Fruit fly (Drosophila melanogaster): ENCODE data around the gene mRRF2.

mRRF2 gene

dm6 chr3R:22576096-22576697 lies 37.3 kb upstream of the mRRF2 start:
- TF ChIP-seq fd96Ca (GFP tag; IDR thresholded peaks at IDR 0.05) (peak; percentile 64; the same call in 2 of the 3 replicates), rn (GFP tag; IDR thresholded peaks at IDR 0.05) (no peak), CG14655 (GFP tag; optimal IDR thresholded peaks at IDR 0.05) (peak; percentile 77), EcR (GFP tag; optimal IDR thresholded peaks at IDR 0.05) (no peak), CG12605 (GFP tag; IDR thresholded peaks at IDR 0.05) (peak; percentile 37; the same call in 1 of the 2 replicates), CG8301 (tag; optimal IDR thresholded peaks at IDR 0.05) (peak; percentile 65), gl (tag; optimal IDR thresholded peaks at IDR 0.05) (no peak), Pif1A (GFP tag; optimal IDR thresholded peaks at IDR 0.05) (no peak), CG32121 (GFP tag; IDR thresholded peaks at IDR 0.05) (peak; percentile 55; the same call in 1 of the 2 replicates), CG15710 (tag; optimal IDR thresholded peaks at IDR 0.05) (no peak), D1 (tag; optimal IDR thresholded peaks at IDR 0.05) (no peak), Pif1B (GFP tag; optimal IDR thresholded peaks at IDR 0.05) (peak; percentile 1), CG34367 (tag; optimal IDR thresholded peaks at IDR 0.05) (no peak), CG4496 (GFP tag; IDR thresholded peaks at IDR 0.05) (peak; percentile 84), Ets98B (GFP tag; IDR thresholded peaks at IDR 0.05) (peak; percentile 54), Snoo (tag; optimal IDR thresholded peaks at IDR 0.05) (no peak), CG9948 (tag; optimal IDR thresholded peaks at IDR 0.05) (no peak), CG10348 (GFP tag; IDR thresholded peaks at IDR 0.05) (no peak), CG8159 (tag; optimal IDR thresholded peaks at IDR 0.05) (no peak), CG13204 (GFP tag; optimal IDR thresholded peaks at IDR 0.05) (no peak), CG17806 (tag; optimal IDR thresholded peaks at IDR 0.05) (no peak)

- TF ChIP-seq fd96Ca (GFP tag; IDR thresholded peaks at IDR 0.05) (peak; percentile 27; the same call in 1 of the 3 replicates), CG15710 (tag; optimal IDR thresholded peaks at IDR 0.05) (no peak)
Measured at dm6 chr3R:22576979-22577378, 36.5 kb upstream of the mRRF2 start.

- TF ChIP-seq Pif1A (GFP tag; optimal IDR thresholded peaks at IDR 0.05), result no peak
- no peak for TF ChIP-seq EcR (GFP tag; optimal IDR thresholded peaks at IDR 0.05)
- TF ChIP-seq CG8159 (tag; optimal IDR thresholded peaks at IDR 0.05), result no peak
- no peak for TF ChIP-seq rn (GFP tag; IDR thresholded peaks at IDR 0.05)
Measured at dm6 chr3R:22580546-22580945, 32.9 kb upstream of the mRRF2 start, which contains the start of gene CSN6. Gene CSN6 (plus strand): TSS chr3R:22580773.

dm6 chr3R:22582981-22583380 lies 30.5 kb upstream of the mRRF2 start, which contains the start of gene Dph5:
Gene Dph5 (minus strand): TSS chr3R:22583225.
- no peak for TF ChIP-seq CG12605 (GFP tag; IDR thresholded peaks at IDR 0.05)
- no peak for TF ChIP-seq CG9948 (tag; optimal IDR thresholded peaks at IDR 0.05)
- TF ChIP-seq CG8159 (tag; optimal IDR thresholded peaks at IDR 0.05), result no peak
- TF ChIP-seq Pif1A (GFP tag; optimal IDR thresholded peaks at IDR 0.05), result no peak
- TF ChIP-seq CG15710 (tag; optimal IDR thresholded peaks at IDR 0.05), result no peak
- no peak for TF ChIP-seq CG17806 (tag; optimal IDR thresholded peaks at IDR 0.05)
- TF ChIP-seq CG32121 (GFP tag; IDR thresholded peaks at IDR 0.05), result no peak
- no peak for TF ChIP-seq CG34367 (tag; optimal IDR thresholded peaks at IDR 0.05)
- no peak for TF ChIP-seq D1 (tag; optimal IDR thresholded peaks at IDR 0.05)
- no peak for TF ChIP-seq CG10348 (GFP tag; IDR thresholded peaks at IDR 0.05)
- no peak for TF ChIP-seq CG4496 (GFP tag; IDR thresholded peaks at IDR 0.05)
- TF ChIP-seq Snoo (tag; optimal IDR thresholded peaks at IDR 0.05), result no peak

- TF ChIP-seq CG8301 (tag; optimal IDR thresholded peaks at IDR 0.05) (no peak), CG8159 (tag; optimal IDR thresholded peaks at IDR 0.05) (no peak), CG12605 (GFP tag; IDR thresholded peaks at IDR 0.05) (no peak), CG15710 (tag; optimal IDR thresholded peaks at IDR 0.05) (no peak), CG4496 (GFP tag; IDR thresholded peaks at IDR 0.05) (no peak), CG17806 (tag; optimal IDR thresholded peaks at IDR 0.05) (no peak), gl (tag; optimal IDR thresholded peaks at IDR 0.05) (no peak), CG10348 (GFP tag; IDR thresholded peaks at IDR 0.05) (no peak), fd96Ca (GFP tag; IDR thresholded peaks at IDR 0.05) (no peak), CG32121 (GFP tag; IDR thresholded peaks at IDR 0.05) (no peak), Snoo (tag; optimal IDR thresholded peaks at IDR 0.05) (no peak), D1 (tag; optimal IDR thresholded peaks at IDR 0.05) (no peak), EcR (GFP tag; optimal IDR thresholded peaks at IDR 0.05) (no peak)
Measured at dm6 chr3R:22584582-22584981, 28.9 kb upstream of the mRRF2 start, which contains the start of the genes CG33107 and CG6937. Gene CG33107 (minus strand): TSS chr3R:22584718. Gene CG6937 (plus strand): TSS chr3R:22584773.

dm6 chr3R:22586525-22586924 lies 27.0 kb upstream of the mRRF2 start, which contains the start of gene btn:
Gene btn (minus strand): TSS chr3R:22586625.
- TF ChIP-seq D1 (tag; optimal IDR thresholded peaks at IDR 0.05) (no peak), CG32121 (GFP tag; IDR thresholded peaks at IDR 0.05) (no peak), Ets98B (GFP tag; IDR thresholded peaks at IDR 0.05) (no peak), gl (tag; optimal IDR thresholded peaks at IDR 0.05) (no peak), CG34367 (tag; optimal IDR thresholded peaks at IDR 0.05) (no peak), CG10348 (GFP tag; IDR thresholded peaks at IDR 0.05) (no peak), CG17806 (tag; optimal IDR thresholded peaks at IDR 0.05) (no peak), CG8301 (tag; optimal IDR thresholded peaks at IDR 0.05) (no peak), Snoo (tag; optimal IDR thresholded peaks at IDR 0.05) (no peak), fd96Ca (GFP tag; IDR thresholded peaks at IDR 0.05) (no peak), EcR (GFP tag; optimal IDR thresholded peaks at IDR 0.05) (no peak), CG15710 (tag; optimal IDR thresholded peaks at IDR 0.05) (no peak), CG12605 (GFP tag; IDR thresholded peaks at IDR 0.05) (no peak), Pif1A (GFP tag; optimal IDR thresholded peaks at IDR 0.05) (no peak), CG4496 (GFP tag; IDR thresholded peaks at IDR 0.05) (no peak), CG9948 (tag; optimal IDR thresholded peaks at IDR 0.05) (no peak), CG8159 (tag; optimal IDR thresholded peaks at IDR 0.05) (no peak), CG13204 (GFP tag; optimal IDR thresholded peaks at IDR 0.05) (no peak), CG14655 (GFP tag; optimal IDR thresholded peaks at IDR 0.05) (no peak)

Data from whole organism, pupa.